Fruit fly (Drosophila melanogaster): Measurements from ENCODE around the gene CG42789.

Gene CG42789

DNA sequence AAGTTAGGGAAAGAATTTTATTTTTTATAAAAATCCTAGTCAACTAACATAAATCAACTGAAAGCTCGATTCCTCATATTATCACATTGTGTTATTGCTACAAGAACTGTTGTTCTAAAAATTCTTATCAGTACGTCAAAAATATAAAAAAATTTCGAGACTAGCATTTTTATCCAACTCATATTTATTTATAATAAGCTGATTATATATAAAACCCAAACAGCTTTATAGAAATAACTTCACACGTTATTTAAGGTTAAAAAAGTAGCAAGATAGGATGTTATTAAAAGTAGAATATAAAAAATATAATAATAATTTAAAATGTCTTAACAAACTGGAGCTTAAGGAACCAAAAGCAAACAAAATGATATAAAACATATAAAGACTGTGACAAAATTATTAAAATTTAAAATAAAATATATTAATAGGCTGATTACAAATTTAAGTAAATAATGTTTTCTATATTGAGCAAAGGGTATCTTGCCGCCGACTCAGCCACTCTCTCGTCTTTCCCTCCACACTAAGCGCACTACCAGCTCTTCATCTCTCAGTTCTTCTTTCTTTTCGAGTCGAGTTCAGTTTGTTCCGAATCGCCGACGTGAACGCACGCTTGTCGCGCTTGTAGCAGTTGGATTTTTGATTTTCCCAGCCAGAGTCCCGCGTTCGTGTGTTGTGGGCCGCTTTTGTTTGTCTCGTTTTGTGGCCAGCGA, 14.6 kb upstream of the CG42789 start, which contains the start of gene Tl:
Gene Tl, plus strand, starts transcription at position 573 of the 710 bp plus-strand sequence.
- no peak for TF ChIP-seq bab1 (GFP tag; optimal IDR thresholded peaks at IDR 0.05)
- peak; percentile 0 for TF ChIP-seq CG1620 (GFP tag; optimal IDR thresholded peaks at IDR 0.05)
- TF ChIP-seq cic (GFP tag; optimal IDR thresholded peaks at IDR 0.05) = no peak
- no peak for TF ChIP-seq ovo (GFP tag; optimal IDR thresholded peaks at IDR 0.05)
- TF ChIP-seq Hr96 (GFP tag; optimal IDR thresholded peaks at IDR 0.05) = no peak
- no peak for TF ChIP-seq cnc (optimal IDR thresholded peaks at IDR 0.05)
- no peak for TF ChIP-seq pad (GFP tag; optimal IDR thresholded peaks at IDR 0.05)
- no peak for TF ChIP-seq Crg-1 (GFP tag; optimal IDR thresholded peaks at IDR 0.05)

dm6 chr3R:26797748-26798468, 13.9 kb upstream of the CG42789 start:
- no peak for TF ChIP-seq CG14711 (tag; optimal IDR thresholded peaks at IDR 0.05)
- no peak for TF ChIP-seq CG5204 (GFP tag; optimal IDR thresholded peaks at IDR 0.05)
- no peak for TF ChIP-seq Hr96 (GFP tag; optimal IDR thresholded peaks at IDR 0.05)
- TF ChIP-seq ovo (GFP tag; optimal IDR thresholded peaks at IDR 0.05) = peak; percentile 47
- no peak for TF ChIP-seq CG11617 (GFP tag; optimal IDR thresholded peaks at IDR 0.05)
- TF ChIP-seq CG12768 (GFP tag; optimal IDR thresholded peaks at IDR 0.05) = no peak
- no peak for TF ChIP-seq CG7045 (GFP tag; optimal IDR thresholded peaks at IDR 0.05)
- no peak for TF ChIP-seq Mnt (GFP tag; optimal IDR thresholded peaks at IDR 0.05)
- TF ChIP-seq CG1620 (GFP tag; optimal IDR thresholded peaks at IDR 0.05) = no peak
- TF ChIP-seq Clk (GFP tag; optimal IDR thresholded peaks at IDR 0.05) = no peak
- TF ChIP-seq CG7101 (tag; optimal IDR thresholded peaks at IDR 0.05) = no peak
- TF ChIP-seq pad (GFP tag; optimal IDR thresholded peaks at IDR 0.05) = peak; percentile 65
- TF ChIP-seq cic (GFP tag; optimal IDR thresholded peaks at IDR 0.05) = no peak
- TF ChIP-seq Crg-1 (GFP tag; optimal IDR thresholded peaks at IDR 0.05) = no peak
- no peak for TF ChIP-seq cnc (optimal IDR thresholded peaks at IDR 0.05)
- no peak for TF ChIP-seq tj (GFP tag; optimal IDR thresholded peaks at IDR 0.05)
- no peak for TF ChIP-seq toe (GFP tag; optimal IDR thresholded peaks at IDR 0.05)
- no peak for TF ChIP-seq CG33017 (tag; optimal IDR thresholded peaks at IDR 0.05)
- no peak for TF ChIP-seq bab1 (GFP tag; optimal IDR thresholded peaks at IDR 0.05)
- TF ChIP-seq kay (GFP tag; ENCODE audit: borderline replicate concordance) = peak; percentile 15

dm6 chr3R:26796529-26797121, 12.6 kb upstream of the CG42789 start:
- TF ChIP-seq tj (GFP tag; optimal IDR thresholded peaks at IDR 0.05) (no peak), CG1620 (GFP tag; optimal IDR thresholded peaks at IDR 0.05) (no peak), kay (GFP tag; ENCODE audit: borderline replicate concordance) (no peak), cic (GFP tag; optimal IDR thresholded peaks at IDR 0.05) (no peak), Clk (GFP tag; optimal IDR thresholded peaks at IDR 0.05) (no peak), bab1 (GFP tag; optimal IDR thresholded peaks at IDR 0.05) (no peak), CG7045 (GFP tag; optimal IDR thresholded peaks at IDR 0.05) (no peak), CG14711 (tag; optimal IDR thresholded peaks at IDR 0.05) (no peak), CG33017 (tag; optimal IDR thresholded peaks at IDR 0.05) (no peak), Crg-1 (GFP tag; optimal IDR thresholded peaks at IDR 0.05) (no peak), cnc (optimal IDR thresholded peaks at IDR 0.05) (no peak), Hr96 (GFP tag; optimal IDR thresholded peaks at IDR 0.05) (no peak), Mnt (GFP tag; optimal IDR thresholded peaks at IDR 0.05) (no peak)

dm6 chr3R:26795366-26795765, 11.4 kb upstream of the CG42789 start:
- no peak for TF ChIP-seq pad (GFP tag; optimal IDR thresholded peaks at IDR 0.05)
- TF ChIP-seq Hr96 (GFP tag; optimal IDR thresholded peaks at IDR 0.05) = no peak
- no peak for TF ChIP-seq Mnt (GFP tag; optimal IDR thresholded peaks at IDR 0.05)
- TF ChIP-seq cic (GFP tag; optimal IDR thresholded peaks at IDR 0.05) = no peak
- TF ChIP-seq Crg-1 (GFP tag; optimal IDR thresholded peaks at IDR 0.05) = no peak
- TF ChIP-seq CG12768 (GFP tag; optimal IDR thresholded peaks at IDR 0.05) = no peak
- TF ChIP-seq bab1 (GFP tag; optimal IDR thresholded peaks at IDR 0.05) = no peak
- TF ChIP-seq toe (GFP tag; optimal IDR thresholded peaks at IDR 0.05) = no peak
- TF ChIP-seq tj (GFP tag; optimal IDR thresholded peaks at IDR 0.05) = no peak
- TF ChIP-seq kay (GFP tag; ENCODE audit: borderline replicate concordance) = no peak
- TF ChIP-seq CG7045 (GFP tag; optimal IDR thresholded peaks at IDR 0.05) = no peak
- TF ChIP-seq CG14711 (tag; optimal IDR thresholded peaks at IDR 0.05) = no peak
- no peak for TF ChIP-seq CG5204 (GFP tag; optimal IDR thresholded peaks at IDR 0.05)
- no peak for TF ChIP-seq Clk (GFP tag; optimal IDR thresholded peaks at IDR 0.05)
- no peak for TF ChIP-seq ovo (GFP tag; optimal IDR thresholded peaks at IDR 0.05)
- TF ChIP-seq CG33017 (tag; optimal IDR thresholded peaks at IDR 0.05) = no peak
- TF ChIP-seq cnc (optimal IDR thresholded peaks at IDR 0.05) = no peak
- no peak for TF ChIP-seq CG11617 (GFP tag; optimal IDR thresholded peaks at IDR 0.05)
- no peak for TF ChIP-seq CG1620 (GFP tag; optimal IDR thresholded peaks at IDR 0.05)

DNA sequence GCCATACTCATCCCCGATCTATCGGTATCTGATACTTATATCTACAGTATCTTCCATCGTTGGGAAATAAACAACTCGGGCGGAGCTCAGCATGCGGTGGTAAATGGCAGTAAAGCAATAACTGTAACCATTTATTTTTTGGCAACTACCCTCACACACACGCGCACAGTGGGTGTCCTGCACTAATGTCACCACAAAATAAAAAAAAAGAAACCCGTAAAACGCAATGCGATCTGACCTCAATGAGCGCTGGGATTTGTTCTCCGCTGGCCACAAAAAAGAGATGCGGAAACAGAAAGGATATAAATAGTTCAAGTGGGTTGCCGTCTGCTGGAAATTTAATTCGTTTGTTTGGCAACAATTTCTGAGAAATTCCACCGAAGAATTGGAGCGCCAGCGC, 7.8 kb upstream of the CG42789 start:
- TF ChIP-seq Clk (GFP tag; optimal IDR thresholded peaks at IDR 0.05) (no peak), CG1620 (GFP tag; optimal IDR thresholded peaks at IDR 0.05) (no peak)

- no peak for TF ChIP-seq CG11617 (GFP tag; optimal IDR thresholded peaks at IDR 0.05)
- TF ChIP-seq tj (GFP tag; optimal IDR thresholded peaks at IDR 0.05) = no peak
- no peak for TF ChIP-seq Mnt (GFP tag; optimal IDR thresholded peaks at IDR 0.05)
- no peak for TF ChIP-seq CG14711 (tag; optimal IDR thresholded peaks at IDR 0.05)
- no peak for TF ChIP-seq CG33017 (tag; optimal IDR thresholded peaks at IDR 0.05)
- no peak for TF ChIP-seq Clk (GFP tag; optimal IDR thresholded peaks at IDR 0.05)
Observed at dm6 chr3R:26761695-26762094, 22.3 kb downstream of the CG42789 start.
